Worm (Caenorhabditis elegans): ENCODE data around the gene T13H5.8.

The T13H5.8 gene

DNA sequence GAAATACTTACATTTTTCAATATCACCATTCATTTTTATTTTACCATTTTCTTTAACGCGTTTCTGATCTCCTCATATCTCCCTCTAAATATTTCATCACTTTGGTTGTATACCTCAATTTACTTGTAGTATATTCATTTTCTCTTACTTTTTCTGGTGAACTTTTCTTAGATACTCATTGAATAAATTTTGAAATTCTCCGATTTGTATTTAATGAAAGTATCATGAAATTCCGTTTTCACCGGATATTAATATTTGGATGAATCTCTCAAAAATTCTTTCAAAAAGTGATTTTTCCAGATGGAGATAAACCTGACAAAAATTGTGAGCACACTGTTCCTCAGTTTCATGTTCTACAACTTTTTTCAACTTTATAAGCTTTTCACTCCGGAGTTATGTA lies at the start of gene T13H5.8:
T13H5.8 (plus strand) TSS at position 301 of the 400 bp plus-strand sequence.
- TF ChIP-seq unc-130 (GFP tag; optimal IDR thresholded peaks at IDR 0.05), result no peak
- no peak for TF ChIP-seq hsf-1 (GFP tag; IDR thresholded peaks at IDR 0.05)
- TF ChIP-seq Y53F4B.3 (GFP tag; IDR thresholded peaks at IDR 0.05), result no peak
- no peak for TF ChIP-seq F57C9.4 (tag; optimal IDR thresholded peaks at IDR 0.05)
- TF ChIP-seq ceh-58 (GFP tag; IDR thresholded peaks at IDR 0.05), result no peak
- no peak for TF ChIP-seq ceh-79 (tag; optimal IDR thresholded peaks at IDR 0.05)
- TF ChIP-seq ccch-3 (GFP tag; optimal IDR thresholded peaks at IDR 0.05), result no peak
- no peak for TF ChIP-seq attf-6 (GFP tag; IDR thresholded peaks at IDR 0.05)
- TF ChIP-seq B0019.2 (GFP tag; conservative IDR thresholded peaks at IDR 0.05), result no peak
- TF ChIP-seq lin-26 (GFP tag; IDR thresholded peaks at IDR 0.05), result no peak
- no peak for TF ChIP-seq D2030.7 (GFP tag; IDR thresholded peaks at IDR 0.05)

DNA sequence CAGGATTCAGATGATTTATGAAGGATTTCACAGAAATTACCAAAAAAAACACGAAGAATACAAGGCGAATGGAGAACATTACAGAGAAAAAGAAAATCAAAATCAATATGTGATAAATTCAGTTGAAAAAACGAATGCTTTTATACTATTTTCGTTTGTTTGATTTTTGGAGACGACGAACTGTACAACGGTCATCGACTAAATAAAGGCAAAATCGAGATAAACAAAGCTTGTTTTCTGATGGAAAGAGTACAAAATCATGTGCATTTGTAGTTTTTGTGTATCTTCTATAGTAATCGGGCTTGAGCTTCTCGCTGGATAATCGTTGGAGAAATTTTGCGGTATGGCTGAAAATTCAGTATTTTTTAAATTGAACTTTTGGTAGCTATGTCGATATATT lies 47.2 kb upstream of the T13H5.8 start, which contains the start of gene M05D6.8:
M05D6.8 (minus strand) TSS at position 101 of the 400 bp plus-strand sequence.
- TF ChIP-seq F55B11.4 (tag; optimal IDR thresholded peaks at IDR 0.05; ENCODE audit: borderline replicate concordance, insufficient read depth) (no peak), Y53F4B.3 (GFP tag; IDR thresholded peaks at IDR 0.05) (no peak), Y79H2A.3 (GFP tag; conservative IDR thresholded peaks at IDR 0.05) (no peak), ceh-91 (GFP tag; IDR thresholded peaks at IDR 0.05) (no peak), hrde-1 (tag; optimal IDR thresholded peaks at IDR 0.05; ENCODE audit: borderline replicate concordance) (no peak), C06A6.2 (GFP tag; conservative IDR thresholded peaks at IDR 0.05) (no peak)

DNA sequence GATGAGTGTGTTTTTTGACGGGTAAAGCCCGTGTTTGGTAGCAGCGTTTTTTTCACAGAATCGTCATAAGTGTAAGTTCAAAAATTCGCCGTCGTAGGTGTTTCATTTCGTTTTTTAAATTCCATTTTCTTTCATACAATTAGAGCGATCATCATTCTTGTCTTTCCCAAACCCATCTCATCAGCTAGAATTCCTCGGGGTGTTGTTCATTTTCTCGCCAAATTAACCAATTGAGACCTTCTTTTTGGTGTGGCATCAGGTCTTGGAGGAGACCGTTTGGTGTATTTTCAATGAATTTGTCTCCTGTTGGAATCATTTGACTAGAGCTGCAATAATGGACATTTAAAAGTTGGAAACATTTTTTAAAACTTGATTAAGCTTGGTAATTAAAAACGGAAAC lies 45.4 kb upstream of the T13H5.8 start:
- no peak for TF ChIP-seq sea-2 (GFP tag; IDR thresholded peaks at IDR 0.05)
- TF ChIP-seq ceh-40 (GFP tag; IDR thresholded peaks at IDR 0.05), result no peak
- TF ChIP-seq C17E4.6 (GFP tag; IDR thresholded peaks at IDR 0.05), result no peak
- TF ChIP-seq egl-18 (GFP tag; IDR thresholded peaks at IDR 0.05), result no peak
- TF ChIP-seq lin-35 (GFP tag; optimal IDR thresholded peaks at IDR 0.05), result no peak

DNA sequence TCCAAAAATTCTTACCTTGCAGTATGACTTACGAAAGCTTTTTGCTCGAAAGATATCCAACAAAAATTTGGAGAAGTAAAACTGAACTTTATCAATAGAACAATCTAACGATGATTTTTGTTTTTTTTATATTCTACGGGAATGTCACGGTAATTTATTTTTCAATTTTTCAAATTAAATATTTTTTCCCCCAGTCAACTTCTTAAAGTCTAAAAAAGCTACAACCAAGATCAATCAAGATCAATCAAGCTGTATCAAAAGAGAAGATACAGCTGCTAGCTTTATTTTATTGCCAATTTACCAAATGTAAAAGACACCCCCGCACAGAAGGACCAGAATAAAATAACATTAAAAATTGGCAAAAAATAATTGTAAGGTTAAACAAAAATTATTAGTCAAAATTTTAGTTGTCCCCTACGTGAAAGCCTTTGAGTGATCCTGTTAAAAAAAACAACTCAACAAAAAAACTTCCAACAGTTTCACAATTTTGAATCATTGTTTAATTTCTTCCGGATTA lies 42.9 kb upstream of the T13H5.8 start, which contains the start of the genes M05D6.1 and M05D6.3:
M05D6.1 (minus strand) TSS at position 101 of the 517 bp plus-strand sequence.
M05D6.3 (plus strand) TSS at position 467 of the 517 bp plus-strand sequence.
- TF ChIP-seq cebp-2 (GFP tag; IDR thresholded peaks at IDR 0.05), result no peak
- no peak for TF ChIP-seq K11D2.4 (GFP tag; IDR thresholded peaks at IDR 0.05)
- TF ChIP-seq nhr-90 (tag; optimal IDR thresholded peaks at IDR 0.05), result no peak
- no peak for TF ChIP-seq fkh-3 (tag; optimal IDR thresholded peaks at IDR 0.05)
- TF ChIP-seq nhr-120 (GFP tag; IDR thresholded peaks at IDR 0.05), result no peak
- no peak for TF ChIP-seq nfya-2 (GFP tag; IDR thresholded peaks at IDR 0.05)
- no peak for TF ChIP-seq sea-2 (GFP tag; IDR thresholded peaks at IDR 0.05)
- no peak for TF ChIP-seq F39B2.1 (GFP tag; IDR thresholded peaks at IDR 0.05)
- TF ChIP-seq somi-1 (GFP tag; optimal IDR thresholded peaks at IDR 0.05), result no peak
- no peak for TF ChIP-seq ceh-91 (GFP tag; IDR thresholded peaks at IDR 0.05)
- TF ChIP-seq Y53G8AR.9 (GFP tag; conservative IDR thresholded peaks at IDR 0.05), result no peak
- no peak for TF ChIP-seq B0261.1 (tag; optimal IDR thresholded peaks at IDR 0.05)
- TF ChIP-seq ztf-18 (tag; optimal IDR thresholded peaks at IDR 0.05), result no peak
- no peak for TF ChIP-seq lsl-1 (GFP tag; optimal IDR thresholded peaks at IDR 0.05)
- no peak for TF ChIP-seq ztf-26 (tag; optimal IDR thresholded peaks at IDR 0.05)
- TF ChIP-seq mcd-1 (GFP tag; IDR thresholded peaks at IDR 0.05), result no peak
- no peak for TF ChIP-seq mes-4 (tag; optimal IDR thresholded peaks at IDR 0.05)
- TF ChIP-seq madf-3 (GFP tag; IDR thresholded peaks at IDR 0.05), result no peak
- no peak for TF ChIP-seq zfh-2 (GFP tag; conservative IDR thresholded peaks at IDR 0.05)
- no peak for TF ChIP-seq mxl-1 (tag; optimal IDR thresholded peaks at IDR 0.05)

Data from whole organism, young adult.